Fruit fly (Drosophila melanogaster) whole organism, adult: Measurements from ENCODE around the gene mgl.

Experiments
- CG11617 ChIP-seq: fragments of 200-800 bp; sonication (Bioruptor generic); optimal IDR thresholded peaks from 2 replicates; lab custom pipeline; 2017; ENCODE audit warnings: mild to moderate bottlenecking, missing biosample characterization, missing genetic modification reagents, missing genetic modification characterization
- CG7045 ChIP-seq: fragments of 200-800 bp; sonication (Bioruptor generic); optimal IDR thresholded peaks from 2 replicates; lab custom pipeline; 2017; ENCODE audit warnings: missing biosample characterization, mild to moderate bottlenecking, missing genetic modification characterization
- CG7101 ChIP-seq: fragments of 200-800 bp; sonication (Bioruptor generic); optimal IDR thresholded peaks from 2 replicates; lab custom pipeline; 2018; ENCODE audit warnings: missing biosample characterization, mild to moderate bottlenecking, missing genetic modification characterization, moderate library complexity
- Hr96 ChIP-seq: fragments of 200-800 bp; sonication (Bioruptor generic); optimal IDR thresholded peaks from 2 replicates; lab custom pipeline; 2016; ENCODE audit warnings: missing biosample characterization, missing genetic modification characterization
- bab1 ChIP-seq: fragments of 200-800 bp; sonication (Bioruptor generic); optimal IDR thresholded peaks from 3 replicates; lab custom pipeline; 2019; ENCODE audit warnings: missing biosample characterization, mild to moderate bottlenecking, missing genetic modification characterization, moderate library complexity
- kay ChIP-seq: fragments of 200-800 bp; sonication (Bioruptor generic); peaks from one replicate; lab custom pipeline; 2016; ENCODE audit warnings: missing biosample characterization, missing genetic modification characterization, borderline replicate concordance
- pad ChIP-seq: fragments of 200-800 bp; sonication (Bioruptor generic); optimal IDR thresholded peaks from 3 replicates; lab custom pipeline; 2017; ENCODE audit warnings: missing biosample characterization, missing genetic modification characterization, mild to moderate bottlenecking, moderate library complexity, missing genetic modification reagents
- toe ChIP-seq: fragments of 200-800 bp; sonication (Bioruptor generic); optimal IDR thresholded peaks from 2 replicates; lab custom pipeline; 2016; ENCODE audit warnings: missing biosample characterization, missing genetic modification characterization

DNA sequence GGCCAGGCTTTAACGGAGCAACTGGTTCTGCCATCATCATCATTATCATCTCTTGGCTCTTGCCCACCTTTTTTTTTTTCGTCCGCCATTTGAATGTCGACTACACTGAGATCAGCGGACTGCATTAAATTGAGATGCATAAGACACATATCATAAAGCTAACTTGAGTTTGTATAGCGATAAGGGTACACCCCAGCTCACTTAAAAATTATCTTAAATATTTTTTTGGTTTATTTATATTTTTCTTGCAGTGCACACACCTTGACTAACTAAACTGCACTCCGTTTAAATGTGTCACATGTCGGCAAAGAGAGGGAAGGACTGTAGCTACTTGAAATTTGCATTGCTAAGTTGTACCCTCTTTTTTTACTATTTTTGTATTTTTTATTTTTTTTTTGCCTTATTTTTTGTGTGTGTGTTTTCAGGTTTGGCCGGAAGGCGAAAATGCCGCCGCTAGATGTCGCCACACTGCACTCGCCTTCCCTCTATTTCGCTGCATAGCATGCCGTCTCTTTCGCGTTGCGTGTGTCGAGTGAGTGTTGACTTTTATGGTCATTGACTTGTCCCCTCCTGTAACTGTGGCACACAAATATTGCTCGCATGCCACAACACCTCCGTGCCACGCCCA is 39.2 kb downstream of the mgl start:
- TF ChIP-seq bab1 (no peak), CG11617 (GFP tag; lab: Kevin White, UChicago) (no peak), Hr96 (GFP tag; lab: Kevin White, UChicago) (no peak), toe (GFP tag; lab: Kevin White, UChicago) (no peak), CG7101 (tag; lab: Kevin White, UChicago) (no peak), kay (GFP tag; lab: Kevin White, UChicago) (no peak), pad (GFP tag; lab: Kevin White, UChicago) (no peak), CG7045 (GFP tag; lab: Kevin White, UChicago) (no peak)
